Worm (Caenorhabditis elegans) whole organism, early embryonic: ENCODE data around the gene ZK1320.2.

ENCODE experiments used
- B0310.2 ChIP-seq: sonication (generic microtip); optimal IDR thresholded peaks from 2 replicates; lab custom pipeline; 2016; ENCODE audit warnings: mild to moderate bottlenecking, missing genetic modification characterization, missing compliant biosample characterization
- ama-1 ChIP-seq: fragments of 150-350 bp; optimal IDR thresholded peaks from 2 replicates; lab custom pipeline; 2014

ce11 chrII:9656210-9656755 is 2.5 kb downstream of the ZK1320.2 start, which contains the start of gene gstk-1:
- TF ChIP-seq ama-1 (no peak), B0310.2 (no peak)
